Worm (Caenorhabditis elegans) whole organism, young adult: ENCODE measurements around the gene T28H10.1.

Source experiments
- F57C9.4 ChIP-seq: sonication (generic microtip); optimal IDR thresholded peaks from 2 replicates; lab custom pipeline; 2017; ENCODE audit warnings: mild to moderate bottlenecking, missing genetic modification characterization, missing compliant biosample characterization
- ama-1 ChIP-seq, 3 experiments: fragments of 150-350 bp in 1 of 3; sonication (generic microtip) in 2 of 3; optimal IDR thresholded peaks; 2 replicates each; lab custom pipeline; 2014 to 2018; ENCODE audit warnings: missing biosample characterization in 2 of 3, missing genetic modification characterization in 2 of 3, missing genetic modification reagents in 2 of 3
- hrde-1 ChIP-seq: sonication (generic microtip); optimal IDR thresholded peaks from 2 replicates; lab custom pipeline; 2016; ENCODE audit warnings: missing genetic modification characterization, mild to moderate bottlenecking, missing compliant biosample characterization, moderate library complexity, missing genotype, missing genetic modification reagents, borderline replicate concordance
- let-526 ChIP-seq: fragments of 200-800 bp; sonication (Bioruptor generic); IDR thresholded peaks from 2 replicates; pipeline ENCODE4 v1.3.6; 2022; ENCODE audit warnings: missing genetic modification reagents, missing genetic modification characterization, missing compliant biosample characterization
- lir-1 ChIP-seq: fragments of 200-800 bp; sonication (Bioruptor generic); conservative IDR thresholded peaks from 2 replicates; pipeline ENCODE4 v1.3.6; 2022; ENCODE audit warnings: missing genetic modification reagents, missing genetic modification characterization, missing compliant biosample characterization
- nfya-1 ChIP-seq: sonication (generic microtip); optimal IDR thresholded peaks from 2 replicates; lab custom pipeline; 2017; ENCODE audit warnings: antibody characterized with exemption, missing compliant biosample characterization, missing genetic modification characterization, borderline replicate concordance; ENCODE audit not compliant: insufficient read depth
- snpc-4 ChIP-seq, 5 experiments: fragments of 150-350 bp in 1 of 5; sonication (generic microtip) in 4 of 5; optimal IDR thresholded peaks; 2 replicates each; lab custom pipeline; 2014 to 2018; ENCODE audit warnings: missing genetic modification characterization in 5 of 5, missing biosample characterization in 3 of 5, antibody characterized with exemption in 2 of 5, mild to moderate bottlenecking in 2 of 5, missing compliant biosample characterization in 2 of 5, missing genotype in 2 of 5, moderate library complexity in 2 of 5, missing genetic modification reagents in 1 of 5

DNA sequence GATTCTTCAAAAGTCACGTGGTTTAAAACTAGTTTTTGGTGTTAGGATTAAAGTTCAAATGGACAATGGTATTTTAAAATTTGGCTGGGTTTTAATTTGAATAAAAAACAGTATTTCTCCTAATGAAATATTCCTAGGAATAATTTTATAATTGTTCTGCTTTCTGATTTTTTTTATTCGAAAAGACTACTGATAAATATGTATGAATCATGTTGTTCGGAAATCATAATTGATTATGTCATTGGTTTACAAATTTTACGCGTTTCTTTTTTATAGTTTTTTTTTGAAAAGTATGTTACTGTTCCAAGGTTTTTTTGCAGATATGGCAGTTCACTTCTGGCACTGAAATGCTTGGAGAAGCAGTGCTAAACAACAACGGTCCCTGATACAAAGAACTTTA is 35.2 kb upstream of the T28H10.1 start, which contains the start of gene F28C1.3:
- TF ChIP-seq snpc-4 (GFP tag; optimal IDR thresholded peaks at IDR 0.05; lab: Kevin White, UChicago), result no peak
- no peak for TF ChIP-seq snpc-4 (tag; optimal IDR thresholded peaks at IDR 0.05; lab: Kevin White, UChicago)
- TF ChIP-seq F57C9.4 (tag; lab: Kevin White, UChicago), result no peak
- no peak for TF ChIP-seq ama-1 (optimal IDR thresholded peaks at IDR 0.05; lab: Kevin White, UChicago)
- no peak for TF ChIP-seq ama-1 (GFP tag; optimal IDR thresholded peaks at IDR 0.05; lab: Kevin White, UChicago)
- TF ChIP-seq nfya-1, result no peak
- no peak for TF ChIP-seq hrde-1 (tag; lab: Kevin White, UChicago)
- no peak for TF ChIP-seq lir-1 (GFP tag; lab: Robert Waterston, UW)
- no peak for TF ChIP-seq let-526 (GFP tag; lab: Robert Waterston, UW)
